Fruit fly (Drosophila melanogaster): ENCODE data around the gene ttm2.

ttm2 gene

DNA sequence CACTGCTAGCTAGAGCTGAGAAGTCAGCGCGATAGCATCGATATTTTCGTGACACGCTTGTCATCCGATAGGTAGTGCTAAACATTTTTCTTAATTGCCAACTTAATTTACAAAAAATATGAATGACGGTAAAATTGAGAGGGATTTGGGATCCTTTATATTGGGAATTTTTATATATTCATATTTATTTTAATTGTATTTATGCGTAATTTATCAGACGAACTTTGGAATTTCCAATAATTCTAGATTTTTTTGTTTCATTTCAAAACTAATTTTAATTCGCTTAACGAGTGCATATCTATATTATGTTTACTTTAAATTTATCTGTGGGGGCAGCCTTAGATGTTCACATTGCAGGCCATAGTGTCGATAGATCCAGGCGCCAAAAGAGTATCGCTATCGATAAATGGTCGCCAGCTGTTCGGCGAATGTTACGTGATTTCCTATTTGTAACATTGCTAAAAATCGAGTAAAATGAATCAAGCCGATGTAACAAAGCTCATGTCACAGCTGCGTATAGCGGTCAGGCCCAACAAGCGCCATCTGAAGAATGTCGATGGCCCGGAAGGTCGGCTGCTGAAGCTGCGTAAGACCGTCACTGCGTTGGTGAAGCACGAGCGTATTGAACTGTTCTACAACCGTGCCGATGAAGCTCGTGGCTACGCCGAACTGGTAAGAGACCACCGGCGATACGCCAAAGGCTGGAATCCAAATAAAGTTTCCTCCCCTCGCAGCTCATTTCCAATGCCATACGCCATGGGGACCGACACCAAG, 10.4 kb upstream of the ttm2 start, which contains the start of the genes Tudor-SN and mRpL17 (continued):
- TF ChIP-seq gce (GFP tag; IDR thresholded peaks at IDR 0.05): no peak
- TF ChIP-seq CG11695 (GFP tag; IDR thresholded peaks at IDR 0.05): no peak
- TF ChIP-seq dmrt99B (tag; optimal IDR thresholded peaks at IDR 0.05): peak; percentile 27
- TF ChIP-seq CG6254 (GFP tag; optimal IDR thresholded peaks at IDR 0.05): peak; percentile 33
- no peak for TF ChIP-seq CG18476 (GFP tag; optimal IDR thresholded peaks at IDR 0.05)
- TF ChIP-seq NC2α (GFP tag; optimal IDR thresholded peaks at IDR 0.05): no peak
- TF ChIP-seq luna (GFP tag; optimal IDR thresholded peaks at IDR 0.05): no peak
- peak; percentile 98 for TF ChIP-seq Opbp (GFP tag; IDR thresholded peaks at IDR 0.05; ENCODE audit: partially characterized antibody)
- peak; percentile 29 for TF ChIP-seq Lhr (GFP tag; optimal IDR thresholded peaks at IDR 0.05)
- TF ChIP-seq CG8944 (GFP tag; optimal IDR thresholded peaks at IDR 0.05): peak; percentile 23
- TF ChIP-seq CG6765 (GFP tag; optimal IDR thresholded peaks at IDR 0.05): peak; percentile 17
- TF ChIP-seq ems (GFP tag; optimal IDR thresholded peaks at IDR 0.05): peak; percentile 32
- no peak for TF ChIP-seq CG5180 (GFP tag; optimal IDR thresholded peaks at IDR 0.05)
- TF ChIP-seq seq (GFP tag; IDR thresholded peaks at IDR 0.05): no peak
- peak; percentile 22 for TF ChIP-seq CG3995 (GFP tag; optimal IDR thresholded peaks at IDR 0.05)
- TF ChIP-seq Taf1 (GFP tag; IDR thresholded peaks at IDR 0.05): no peak
- TF ChIP-seq sob (GFP tag; IDR thresholded peaks at IDR 0.05): peak; percentile 48; the same call in 1 of the 2 replicates
- no peak for TF ChIP-seq CG3838 (GFP tag; optimal IDR thresholded peaks at IDR 0.05)
- no peak for TF ChIP-seq E2f1 (GFP tag; IDR thresholded peaks at IDR 0.05)
- TF ChIP-seq sisA (GFP tag; IDR thresholded peaks at IDR 0.05): no peak
- TF ChIP-seq CG3726 (GFP tag; IDR thresholded peaks at IDR 0.05): no peak
- TF ChIP-seq CG1647 (GFP tag; optimal IDR thresholded peaks at IDR 0.05): no peak
- no peak for TF ChIP-seq CG8478 (optimal IDR thresholded peaks at IDR 0.05)
- no peak for TF ChIP-seq gcm2 (GFP tag; optimal IDR thresholded peaks at IDR 0.05)
- peak; percentile 21 for TF ChIP-seq CG4820 (GFP tag; optimal IDR thresholded peaks at IDR 0.05)
- peak; percentile 52 for TF ChIP-seq CG13123 (GFP tag; optimal IDR thresholded peaks at IDR 0.05)
- TF ChIP-seq stc (GFP tag; IDR thresholded peaks at IDR 0.05): no peak
- TF ChIP-seq CG11723 (GFP tag; optimal IDR thresholded peaks at IDR 0.05): no peak
- TF ChIP-seq lola (GFP tag; optimal IDR thresholded peaks at IDR 0.05): peak in 1 of 3 experiments; percentile 55
- peak; percentile 34 for TF ChIP-seq CG7556 (GFP tag; optimal IDR thresholded peaks at IDR 0.05)
- TF ChIP-seq dm (GFP tag; optimal IDR thresholded peaks at IDR 0.05): no peak
- no peak for TF ChIP-seq esg (GFP tag; conservative IDR thresholded peaks at IDR 0.05)
- peak; percentile 62 for TF ChIP-seq zen (tag; optimal IDR thresholded peaks at IDR 0.05)
- no peak for TF ChIP-seq HLH3B (GFP tag; IDR thresholded peaks at IDR 0.05)
- peak; percentile 59 for TF ChIP-seq CG2120 (GFP tag; optimal IDR thresholded peaks at IDR 0.05)
- peak; percentile 9 for TF ChIP-seq slou (GFP tag; optimal IDR thresholded peaks at IDR 0.05)
- TF ChIP-seq CG8388 (GFP tag; optimal IDR thresholded peaks at IDR 0.05): peak; percentile 9
- TF ChIP-seq fd3F (GFP tag; optimal IDR thresholded peaks at IDR 0.05): no peak
- TF ChIP-seq CG12104 (GFP tag; optimal IDR thresholded peaks at IDR 0.05): peak; percentile 20
- no peak; the same call in 1 of the 2 replicates for TF ChIP-seq Xrp1 (GFP tag; IDR thresholded peaks at IDR 0.05)
- TF ChIP-seq jumu (GFP tag; optimal IDR thresholded peaks at IDR 0.05): no peak
- TF ChIP-seq Hey (tag; optimal IDR thresholded peaks at IDR 0.05): no peak
- peak; percentile 40 for TF ChIP-seq Chrac-16 (GFP tag; optimal IDR thresholded peaks at IDR 0.05)
- peak; percentile 7 to 37 for TF ChIP-seq dpn (GFP tag; optimal IDR thresholded peaks at IDR 0.05)
- peak; percentile 62 for TF ChIP-seq Hmr (GFP tag; optimal IDR thresholded peaks at IDR 0.05)
- TF ChIP-seq CG17385 (GFP tag; optimal IDR thresholded peaks at IDR 0.05): no peak
- no peak for TF ChIP-seq dimm (GFP tag; IDR thresholded peaks at IDR 0.05)
- TF ChIP-seq CG2678 (tag; optimal IDR thresholded peaks at IDR 0.05): peak; percentile 47
- TF ChIP-seq Fer1 (GFP tag; optimal IDR thresholded peaks at IDR 0.05): no peak
- TF ChIP-seq cato (GFP tag; optimal IDR thresholded peaks at IDR 0.05; ENCODE audit: borderline replicate concordance): peak; percentile 15
- no peak for TF ChIP-seq hth (optimal IDR thresholded peaks at IDR 0.05)
